Worm (Caenorhabditis elegans) whole organism, L4 larva: ENCODE measurements around the gene bath-42.

ENCODE experiments used
- F26F4.8 ChIP-seq: fragments of 200-800 bp; sonication (Bioruptor generic); conservative IDR thresholded peaks from 2 replicates; pipeline ENCODE4 v1.3.6; 2022; ENCODE audit warnings: missing genetic modification characterization, missing compliant biosample characterization
- F37D6.2 ChIP-seq: sonication (generic microtip); optimal IDR thresholded peaks from 2 replicates; lab custom pipeline; 2016; ENCODE audit warnings: mild to moderate bottlenecking, missing genetic modification characterization, missing compliant biosample characterization
- F44E2.7 ChIP-seq: fragments of 200-800 bp; sonication (Bioruptor generic); IDR thresholded peaks from 2 replicates; pipeline ENCODE4 v2.1.2; 2022; ENCODE audit warnings: missing genetic modification characterization, missing compliant biosample characterization
- Y105C5A.15 ChIP-seq: fragments of 200-800 bp; sonication (Bioruptor generic); IDR thresholded peaks from 2 replicates; pipeline ENCODE4 v1.3.6; 2022; ENCODE audit warnings: missing genetic modification characterization, missing compliant biosample characterization
- Y48G9A.11 ChIP-seq: fragments of 200-800 bp; sonication (Bioruptor generic); IDR thresholded peaks from 2 replicates; pipeline ENCODE4 v1.3.6; 2022; ENCODE audit warnings: missing genetic modification reagents, missing genetic modification characterization, missing compliant biosample characterization
- Y75B8A.6 ChIP-seq: fragments of 200-800 bp; sonication (Bioruptor generic); IDR thresholded peaks from 2 replicates; pipeline ENCODE4 v1.3.6; 2022; ENCODE audit warnings: missing genetic modification reagents, missing genetic modification characterization, missing compliant biosample characterization
- aha-1 ChIP-seq: fragments of 150-350 bp; peaks from one replicate; lab custom pipeline; 2014; ENCODE audit warnings: missing biosample characterization, missing genetic modification characterization
- aly-2 ChIP-seq: sonication (generic microtip); optimal IDR thresholded peaks from 2 replicates; lab custom pipeline; 2018; ENCODE audit warnings: missing biosample characterization, missing genetic modification characterization
- attf-4 ChIP-seq: sonication (generic microtip); optimal IDR thresholded peaks from 3 replicates; lab custom pipeline; 2017; ENCODE audit warnings: missing biosample characterization, missing genetic modification characterization
- ceh-28 ChIP-seq: fragments of 150-350 bp; optimal IDR thresholded peaks from 2 replicates; lab custom pipeline; 2014; ENCODE audit warnings: missing biosample characterization, missing genetic modification reagents, missing genetic modification characterization
- ceh-32 ChIP-seq: sonication (generic microtip); optimal IDR thresholded peaks from 2 replicates; lab custom pipeline; 2016; ENCODE audit warnings: mild to moderate bottlenecking, missing genetic modification characterization, missing compliant biosample characterization; ENCODE audit not compliant: poor library complexity
- ceh-62 ChIP-seq: sonication (generic microtip); optimal IDR thresholded peaks from 2 replicates; lab custom pipeline; 2017; ENCODE audit warnings: missing biosample characterization, missing genetic modification characterization
- ceh-82 ChIP-seq: sonication (generic microtip); optimal IDR thresholded peaks from 2 replicates; lab custom pipeline; 2017; ENCODE audit warnings: missing biosample characterization, missing genetic modification characterization
- ctbp-1 ChIP-seq: fragments of 200-800 bp; sonication (Bioruptor generic); IDR thresholded peaks from 2 replicates; pipeline ENCODE4 v1.3.6; 2022; ENCODE audit warnings: missing genetic modification reagents, missing genetic modification characterization, missing compliant biosample characterization
- daf-12 ChIP-seq: fragments of 150-350 bp; optimal IDR thresholded peaks from 2 replicates; lab custom pipeline; 2014; ENCODE audit warnings: missing biosample characterization, missing genetic modification reagents, missing genetic modification characterization
- daf-8 ChIP-seq: fragments of 200-800 bp; sonication (Bioruptor generic); IDR thresholded peaks from 2 replicates; pipeline ENCODE4 v1.3.6; 2022; ENCODE audit warnings: missing genetic modification characterization, missing compliant biosample characterization
- dmd-6 ChIP-seq: fragments of 200-800 bp; sonication (Bioruptor generic); IDR thresholded peaks from 2 replicates; pipeline ENCODE4 v1.3.6; 2022; ENCODE audit warnings: missing genetic modification reagents, missing genetic modification characterization, missing compliant biosample characterization
- dmd-8 ChIP-seq: fragments of 200-800 bp; sonication (Bioruptor generic); IDR thresholded peaks from 2 replicates; pipeline ENCODE4 v1.3.6; 2022; ENCODE audit warnings: missing genetic modification characterization, missing compliant biosample characterization
- dpl-1 ChIP-seq: fragments of 150-350 bp; optimal IDR thresholded peaks from 2 replicates; lab custom pipeline; 2014; ENCODE audit warnings: missing biosample characterization, missing genetic modification reagents, missing genetic modification characterization
- dve-1 ChIP-seq: sonication (generic microtip); optimal IDR thresholded peaks from 2 replicates; lab custom pipeline; 2017; ENCODE audit warnings: antibody characterized with exemption, mild to moderate bottlenecking, missing genetic modification characterization, missing compliant biosample characterization; ENCODE audit not compliant: insufficient read depth
- egl-27 ChIP-seq: sonication (generic microtip); optimal IDR thresholded peaks from 3 replicates; lab custom pipeline; 2017; ENCODE audit warnings: missing biosample characterization, missing genetic modification reagents, missing genetic modification characterization
- fos-1 ChIP-seq: fragments of 150-350 bp; optimal IDR thresholded peaks from 2 replicates; lab custom pipeline; 2014; ENCODE audit warnings: missing biosample characterization, missing genetic modification characterization
- gei-8 ChIP-seq: fragments of 200-800 bp; sonication (Bioruptor generic); optimal IDR thresholded peaks from 2 replicates; lab custom pipeline; 2018; ENCODE audit warnings: mild to moderate bottlenecking, missing genetic modification characterization, missing compliant biosample characterization
- hmg-1.1 ChIP-seq: fragments of 200-800 bp; sonication (Bioruptor generic); IDR thresholded peaks from 2 replicates; pipeline ENCODE4 v1.3.6; 2022; ENCODE audit warnings: missing genetic modification reagents, missing genetic modification characterization, missing compliant biosample characterization
- jun-1 ChIP-seq: fragments of 150-350 bp; optimal IDR thresholded peaks from 2 replicates; lab custom pipeline; 2014; ENCODE audit warnings: missing biosample characterization, missing genetic modification reagents, missing genetic modification characterization
- lin-13 ChIP-seq: fragments of 150-350 bp; optimal IDR thresholded peaks from 2 replicates; lab custom pipeline; 2014; ENCODE audit warnings: missing biosample characterization, missing genetic modification reagents, missing genetic modification characterization
- lin-29 ChIP-seq: fragments of 200-800 bp; sonication (Bioruptor generic); IDR thresholded peaks from 2 replicates; pipeline ENCODE4 v1.3.6; 2022; ENCODE audit warnings: missing genetic modification reagents, missing genetic modification characterization, missing compliant biosample characterization
- lin-38 ChIP-seq: fragments of 200-800 bp; sonication (Bioruptor generic); IDR thresholded peaks from 2 replicates; pipeline ENCODE4 v1.3.6; 2022; ENCODE audit warnings: missing genetic modification reagents, missing genetic modification characterization, missing compliant biosample characterization
- madf-9 ChIP-seq: fragments of 200-800 bp; sonication (Bioruptor generic); conservative IDR thresholded peaks from 2 replicates; pipeline ENCODE4 v1.3.6; 2022; ENCODE audit warnings: missing genetic modification reagents, missing genetic modification characterization, missing compliant biosample characterization
- mdl-1 ChIP-seq, 2 experiments: fragments of 150-350 bp in 1 of 2; sonication (generic microtip) in 1 of 2; optimal IDR thresholded peaks; 2 replicates each; lab custom pipeline; 2014 to 2017; ENCODE audit warnings: missing biosample characterization in 2 of 2, missing genetic modification characterization in 2 of 2
- mdt-29 ChIP-seq: fragments of 200-800 bp; sonication (Bioruptor generic); IDR thresholded peaks from 2 replicates; pipeline ENCODE4 v1.3.6; 2022; ENCODE audit warnings: missing genetic modification reagents, missing genetic modification characterization, missing compliant biosample characterization
- mxl-2 ChIP-seq: fragments of 200-800 bp; sonication (Bioruptor generic); conservative IDR thresholded peaks from 2 replicates; pipeline ENCODE4 v1.3.6; 2022; ENCODE audit warnings: missing genetic modification reagents, missing genetic modification characterization, missing compliant biosample characterization
- mxl-3 ChIP-seq: fragments of 200-800 bp; sonication (Bioruptor generic); optimal IDR thresholded peaks from 2 replicates; lab custom pipeline; 2018; ENCODE audit warnings: mild to moderate bottlenecking, missing genetic modification characterization, missing compliant biosample characterization
- nhr-111 ChIP-seq: fragments of 200-800 bp; sonication (Bioruptor generic); optimal IDR thresholded peaks from 2 replicates; lab custom pipeline; 2018; ENCODE audit warnings: mild to moderate bottlenecking, missing genetic modification characterization, missing compliant biosample characterization
- nhr-25 ChIP-seq: sonication (generic microtip); optimal IDR thresholded peaks from 2 replicates; lab custom pipeline; 2017; ENCODE audit warnings: missing genetic modification characterization, mild to moderate bottlenecking, missing compliant biosample characterization, antibody characterized with exemption, moderate library complexity, borderline replicate concordance; ENCODE audit not compliant: insufficient read depth
- nhr-41 ChIP-seq: fragments of 200-800 bp; sonication (Bioruptor generic); IDR thresholded peaks from 2 replicates; pipeline ENCODE4 v1.3.6; 2022; ENCODE audit warnings: missing genetic modification reagents, missing genetic modification characterization, missing compliant biosample characterization
- nhr-42 ChIP-seq: fragments of 200-800 bp; sonication (Bioruptor generic); IDR thresholded peaks from 2 replicates; pipeline ENCODE4 v1.3.6; 2022; ENCODE audit warnings: missing genetic modification characterization, missing compliant biosample characterization
- nhr-48 ChIP-seq: sonication (generic microtip); optimal IDR thresholded peaks from 2 replicates; lab custom pipeline; 2016; ENCODE audit warnings: mild to moderate bottlenecking, missing genetic modification characterization, missing compliant biosample characterization
- nhr-6 ChIP-seq: fragments of 150-350 bp; optimal IDR thresholded peaks from 2 replicates; lab custom pipeline; 2014; ENCODE audit warnings: missing biosample characterization, missing genetic modification characterization
- nhr-76 ChIP-seq: fragments of 150-350 bp; optimal IDR thresholded peaks from 2 replicates; lab custom pipeline; 2014; ENCODE audit warnings: missing biosample characterization, missing genetic modification characterization
- nhr-77 ChIP-seq: fragments of 150-350 bp; optimal IDR thresholded peaks from 2 replicates; lab custom pipeline; 2014; ENCODE audit warnings: missing biosample characterization, missing genetic modification characterization
- pha-4 ChIP-seq, 2 experiments: fragments of 150-350 bp in 1 of 2; fragments of 200-800 bp in 1 of 2; sonication (Bioruptor generic) in 1 of 2; IDR thresholded peaks in 1 of 2; optimal IDR thresholded peaks in 1 of 2; 2 replicates each; pipeline versions ENCODE4 v1.3.6 to Lab custom; 2014 to 2022; ENCODE audit warnings: missing genetic modification characterization in 2 of 2, missing genetic modification reagents in 2 of 2, missing biosample characterization in 1 of 2, missing compliant biosample characterization in 1 of 2
- php-3 ChIP-seq: fragments of 200-800 bp; sonication (Bioruptor generic); IDR thresholded peaks from 2 replicates; pipeline ENCODE4 v1.3.6; 2022; ENCODE audit warnings: missing genetic modification reagents, missing genetic modification characterization, missing compliant biosample characterization
- pqm-1 ChIP-seq: sonication (generic microtip); optimal IDR thresholded peaks from 2 replicates; lab custom pipeline; 2017; ENCODE audit warnings: missing biosample characterization, missing genetic modification characterization
- snpc-1.2 ChIP-seq: fragments of 200-800 bp; sonication (Bioruptor generic); IDR thresholded peaks from 2 replicates; pipeline ENCODE4 v1.3.6; 2022; ENCODE audit warnings: missing genetic modification reagents, missing genetic modification characterization, missing compliant biosample characterization
- spr-1 ChIP-seq: sonication (generic microtip); optimal IDR thresholded peaks from 2 replicates; lab custom pipeline; 2016; ENCODE audit warnings: mild to moderate bottlenecking, missing genetic modification characterization, missing compliant biosample characterization
- spr-3 ChIP-seq: fragments of 200-800 bp; sonication (Bioruptor generic); optimal IDR thresholded peaks from 2 replicates; lab custom pipeline; 2018; ENCODE audit warnings: mild to moderate bottlenecking, missing genetic modification characterization, missing compliant biosample characterization
- zag-1 ChIP-seq: fragments of 150-350 bp; optimal IDR thresholded peaks from 2 replicates; lab custom pipeline; 2014; ENCODE audit warnings: missing biosample characterization, missing genetic modification characterization
- zfp-2 ChIP-seq: sonication (generic microtip); optimal IDR thresholded peaks from 2 replicates; lab custom pipeline; 2016; ENCODE audit warnings: mild to moderate bottlenecking, missing genetic modification characterization, missing compliant biosample characterization
- zfp-3 ChIP-seq: fragments of 200-800 bp; sonication (Bioruptor generic); conservative IDR thresholded peaks from 2 replicates; pipeline ENCODE4 v1.3.6; 2022; ENCODE audit warnings: missing genetic modification reagents, missing genetic modification characterization, missing compliant biosample characterization

Gene bath-42

DNA sequence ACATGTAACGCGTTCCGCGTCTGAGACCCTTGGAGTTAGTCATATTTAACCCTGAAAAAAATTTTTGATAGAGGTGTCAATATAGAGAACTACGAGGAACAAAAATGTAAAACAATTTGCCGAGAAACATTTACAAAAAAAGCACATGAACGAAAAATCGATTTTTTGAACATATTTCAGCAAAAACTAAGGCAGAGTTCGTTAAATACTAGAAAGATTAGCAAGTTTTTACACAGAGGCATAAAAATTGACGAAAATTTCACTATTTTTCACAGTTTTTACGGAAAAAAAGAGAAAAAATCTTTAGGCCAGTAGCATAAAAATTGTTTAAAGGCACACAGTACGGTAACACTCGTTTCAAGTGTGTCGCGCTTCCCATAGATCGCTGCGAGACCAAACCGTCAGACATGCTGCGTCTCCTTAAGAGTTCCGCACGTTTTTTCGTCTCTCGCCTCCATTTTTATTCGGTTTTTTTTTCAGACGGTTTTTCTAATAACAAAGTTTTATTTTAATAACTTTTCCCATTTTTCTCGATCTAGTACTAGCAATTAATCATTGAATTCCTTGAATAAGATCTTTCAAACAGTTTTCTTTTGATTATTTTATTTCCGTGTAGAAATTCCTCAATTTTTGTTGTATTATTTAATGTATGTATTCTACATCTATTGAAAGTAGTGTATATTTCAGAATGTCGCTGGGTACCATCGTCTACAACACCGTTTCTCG, 32.8 kb downstream of the bath-42 start, which contains the start of the genes rpl-21 and C14B9.10 (continued):
- TF ChIP-seq spr-1 (tag; lab: Kevin White, UChicago): peak; percentile 37
- TF ChIP-seq ctbp-1 (GFP tag; lab: Robert Waterston, UW): 0 out of 2 replicates have a peak, but pooled peaks have one; percentile 25
- TF ChIP-seq nhr-6 (tag; lab: Kevin White, UChicago): peak; percentile 77
- TF ChIP-seq madf-9: no peak
- TF ChIP-seq hmg-1.1 (GFP tag; lab: Robert Waterston, UW): peak; percentile 75
- TF ChIP-seq pha-4 (GFP tag; IDR thresholded peaks at IDR 0.05; lab: Robert Waterston, UW): no peak
- TF ChIP-seq pha-4 (tag; optimal IDR thresholded peaks at IDR 0.05; lab: Kevin White, UChicago): peak; percentile 51
- peak; percentile 46 for TF ChIP-seq lin-13 (GFP tag; lab: Kevin White, UChicago)
- TF ChIP-seq zfp-2 (tag; lab: Kevin White, UChicago): peak; percentile 18
- TF ChIP-seq egl-27 (tag; lab: Kevin White, UChicago): no peak
- no peak for TF ChIP-seq nhr-42 (GFP tag; lab: Robert Waterston, UW)
- peak in 1 of 2 experiments; percentile 45 for TF ChIP-seq mdl-1 (tag; optimal IDR thresholded peaks at IDR 0.05; lab: Kevin White, UChicago)
- no peak for TF ChIP-seq pqm-1 (tag; lab: Kevin White, UChicago)
- TF ChIP-seq mxl-2 (GFP tag; lab: Robert Waterston, UW): no peak
- no peak for TF ChIP-seq php-3 (GFP tag; lab: Robert Waterston, UW)
- peak; percentile 38 for TF ChIP-seq nhr-77 (tag; lab: Kevin White, UChicago)
- TF ChIP-seq fos-1: no peak
- no peak for TF ChIP-seq ceh-32 (tag; lab: Kevin White, UChicago)
- TF ChIP-seq dve-1: peak; percentile 78
- TF ChIP-seq attf-4 (tag; lab: Kevin White, UChicago): no peak
- TF ChIP-seq F26F4.8 (GFP tag; lab: Robert Waterston, UW): no peak
- TF ChIP-seq Y105C5A.15 (GFP tag; lab: Robert Waterston, UW): no peak
- TF ChIP-seq gei-8 (GFP tag; lab: Kevin White, UChicago): no peak
- peak; percentile 36 for TF ChIP-seq nhr-48 (tag; lab: Kevin White, UChicago)
- TF ChIP-seq nhr-25: peak; percentile 47
- TF ChIP-seq jun-1 (tag; lab: Kevin White, UChicago): no peak
- no peak for TF ChIP-seq ceh-62
- TF ChIP-seq lin-38: peak; percentile 75
- TF ChIP-seq Y75B8A.6 (GFP tag; lab: Robert Waterston, UW): no peak
- TF ChIP-seq aha-1 (tag; lab: Kevin White, UChicago): peak; percentile 96
- no peak for TF ChIP-seq ceh-28 (tag; lab: Kevin White, UChicago)
- no peak for TF ChIP-seq spr-3
- no peak for TF ChIP-seq nhr-76 (tag; lab: Kevin White, UChicago)
- no peak for TF ChIP-seq daf-12 (tag; lab: Kevin White, UChicago)
- no peak for TF ChIP-seq mxl-3
- no peak for TF ChIP-seq nhr-41 (GFP tag; lab: Robert Waterston, UW)
- peak; percentile 57; the same call in 1 of the 2 replicates for TF ChIP-seq snpc-1.2 (GFP tag; lab: Robert Waterston, UW)
- peak; percentile 37; the same call in 1 of the 2 replicates for TF ChIP-seq dmd-6 (GFP tag; lab: Robert Waterston, UW)
- TF ChIP-seq aly-2 (tag; lab: Kevin White, UChicago): no peak
- TF ChIP-seq daf-8: no peak
- no peak for TF ChIP-seq zfp-3 (GFP tag; lab: Robert Waterston, UW)
- TF ChIP-seq dpl-1: peak; percentile 78
- no peak for TF ChIP-seq F44E2.7 (GFP tag; lab: Robert Waterston, UW)
- TF ChIP-seq mdt-29 (GFP tag; lab: Robert Waterston, UW): no peak
- no peak for TF ChIP-seq dmd-8 (GFP tag; lab: Robert Waterston, UW)
- TF ChIP-seq F37D6.2 (tag; lab: Kevin White, UChicago): no peak
- TF ChIP-seq Y48G9A.11: peak; percentile 61; the same call in 1 of the 2 replicates
- TF ChIP-seq ceh-82 (tag; lab: Kevin White, UChicago): no peak
- TF ChIP-seq nhr-111: no peak
- peak; percentile 3 for TF ChIP-seq zag-1 (tag; lab: Kevin White, UChicago)
- no peak for TF ChIP-seq lin-29 (GFP tag; lab: Robert Waterston, UW)
